Worm (Caenorhabditis elegans): ENCODE measurements around the gene metl-5.

DNA sequence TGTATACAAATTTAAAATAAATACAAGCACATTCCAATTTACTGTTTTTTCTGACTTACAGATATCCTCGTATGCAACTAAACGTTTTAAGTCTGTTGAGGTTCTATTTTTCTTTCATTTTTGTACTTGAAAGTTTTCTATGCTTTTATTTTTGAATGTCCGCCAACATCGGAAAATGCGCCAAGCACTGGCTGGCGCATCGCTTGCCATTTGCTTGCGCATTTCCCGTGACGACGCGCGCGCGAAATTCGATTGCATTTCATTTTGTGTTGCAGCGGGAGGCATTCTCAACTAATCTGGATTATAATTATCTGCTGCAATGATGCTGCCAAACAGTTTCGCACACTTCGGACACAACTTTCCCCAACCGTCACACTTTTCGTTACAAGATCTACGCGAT lies 45.8 kb upstream of the metl-5 start, which contains the start of gene fbxl-2:
- no peak for TF ChIP-seq lin-39 (tag; optimal IDR thresholded peaks at IDR 0.05)
- TF ChIP-seq ama-1 (optimal IDR thresholded peaks at IDR 0.05): no peak
- peak; percentile 83 for TF ChIP-seq snpc-4 (tag; optimal IDR thresholded peaks at IDR 0.05)
- peak; percentile 96 for TF ChIP-seq lin-13 (GFP tag; optimal IDR thresholded peaks at IDR 0.05)
- peak; percentile 84 for TF ChIP-seq egl-27 (tag; optimal IDR thresholded peaks at IDR 0.05)
- TF ChIP-seq nhr-77 (tag; optimal IDR thresholded peaks at IDR 0.05): peak; percentile 66
- TF ChIP-seq nhr-12 (tag; optimal IDR thresholded peaks at IDR 0.05): no peak
- peak; percentile 42 for TF ChIP-seq ztf-11 (tag; optimal IDR thresholded peaks at IDR 0.05)
- peak; percentile 95 to 97 for TF ChIP-seq lsy-2 (tag; optimal IDR thresholded peaks at IDR 0.05)
- TF ChIP-seq ceh-82 (tag; optimal IDR thresholded peaks at IDR 0.05): peak; percentile 88
- peak; percentile 72 for TF ChIP-seq nhr-237 (tag; optimal IDR thresholded peaks at IDR 0.05)
- peak; percentile 90 for TF ChIP-seq lin-11 (tag; optimal IDR thresholded peaks at IDR 0.05)
- no peak for TF ChIP-seq peb-1 (tag; optimal IDR thresholded peaks at IDR 0.05)
